Worm (Caenorhabditis elegans): ENCODE data around the gene coel-1.
A peak's percentile ranks its signal among the peaks of the same experiment; 100 is the strongest.

coel-1 gene

DNA sequence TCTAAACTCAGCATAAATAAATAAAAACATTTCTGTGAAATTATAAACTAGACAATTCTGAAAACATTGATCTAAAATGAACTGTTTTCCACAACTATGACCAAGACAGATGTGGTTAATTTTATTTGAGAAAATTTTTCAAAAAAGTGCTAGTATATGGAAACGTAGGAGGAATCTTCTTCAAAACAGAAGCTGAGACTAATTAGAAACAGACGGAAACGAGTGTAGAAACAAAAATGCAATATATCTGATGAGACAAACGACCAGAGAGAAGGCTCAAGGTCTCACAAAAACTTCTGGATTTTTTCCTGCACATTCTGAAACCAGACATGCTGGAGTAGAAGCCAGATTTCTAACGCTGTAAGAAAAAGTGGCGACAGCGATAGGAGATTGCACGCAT is 30.5 kb downstream of the coel-1 start:
- TF ChIP-seq fkh-4 (tag; optimal IDR thresholded peaks at IDR 0.05; ENCODE audit: borderline replicate concordance) (peak; percentile 86), dsc-1 (tag; optimal IDR thresholded peaks at IDR 0.05) (peak; percentile 96), ceh-90 (tag; optimal IDR thresholded peaks at IDR 0.05) (no peak)

DNA sequence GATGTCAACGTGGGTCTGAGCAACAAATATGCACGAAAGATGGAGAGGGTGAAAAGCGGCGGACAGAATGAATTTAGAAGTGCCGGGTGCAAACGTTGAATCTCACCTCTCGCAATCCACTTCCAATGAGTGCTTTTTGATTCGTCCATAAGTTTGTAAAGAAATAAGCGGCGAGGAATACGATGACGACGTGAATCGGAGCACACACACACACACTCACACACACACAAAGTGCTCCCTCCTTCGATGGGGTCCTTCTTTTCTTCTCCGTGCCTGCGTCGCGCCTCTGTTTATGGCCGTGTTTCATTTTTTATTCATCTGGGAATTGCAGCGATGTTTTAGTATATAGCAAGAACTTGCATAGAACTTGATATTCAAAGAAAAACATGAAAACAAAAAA is 32.0 kb downstream of the coel-1 start, which contains the start of gene paf-2:
TSS of gene paf-2 (minus strand) at position 290 of the 400 bp plus-strand sequence.
- no peak for TF ChIP-seq lin-35 (GFP tag; optimal IDR thresholded peaks at IDR 0.05)
- TF ChIP-seq fkh-10 (GFP tag; optimal IDR thresholded peaks at IDR 0.05), result peak; percentile 66
- TF ChIP-seq unc-30 (tag; optimal IDR thresholded peaks at IDR 0.05), result no peak
- no peak for TF ChIP-seq ces-1 (GFP tag; optimal IDR thresholded peaks at IDR 0.05)
- TF ChIP-seq nhr-12 (tag; optimal IDR thresholded peaks at IDR 0.05), result no peak
- no peak for TF ChIP-seq sup-37 (GFP tag; optimal IDR thresholded peaks at IDR 0.05)
- no peak for TF ChIP-seq irx-1 (tag; optimal IDR thresholded peaks at IDR 0.05)
- TF ChIP-seq unc-98 (GFP tag; IDR thresholded peaks at IDR 0.05), result no peak
- TF ChIP-seq efl-1 (optimal IDR thresholded peaks at IDR 0.05), result no peak
- peak in 1 of 2 experiments; percentile 78 for TF ChIP-seq efl-1 (GFP tag; optimal IDR thresholded peaks at IDR 0.05 in 1 of 2)
- peak in 1 of 3 experiments; percentile 19 for TF ChIP-seq ceh-82 (tag; optimal IDR thresholded peaks at IDR 0.05)
- TF ChIP-seq hlh-4 (tag; optimal IDR thresholded peaks at IDR 0.05), result no peak
- TF ChIP-seq mep-1 (tag; optimal IDR thresholded peaks at IDR 0.05), result no peak
- TF ChIP-seq nhr-71 (tag; optimal IDR thresholded peaks at IDR 0.05), result no peak
- TF ChIP-seq xbp-1 (tag; optimal IDR thresholded peaks at IDR 0.05), result no peak
- no peak for TF ChIP-seq tlp-1 (tag; optimal IDR thresholded peaks at IDR 0.05)
- TF ChIP-seq blmp-1 (tag; optimal IDR thresholded peaks at IDR 0.05), result no peak
- TF ChIP-seq lin-13 (GFP tag; optimal IDR thresholded peaks at IDR 0.05), result no peak
- peak; percentile 59 for TF ChIP-seq lin-14 (GFP tag; optimal IDR thresholded peaks at IDR 0.05)
- TF ChIP-seq C34B4.2 (tag; optimal IDR thresholded peaks at IDR 0.05), result no peak
- peak; percentile 17 for TF ChIP-seq aly-2 (tag; optimal IDR thresholded peaks at IDR 0.05)
- no peak for TF ChIP-seq nhr-76 (tag; optimal IDR thresholded peaks at IDR 0.05)
- TF ChIP-seq lin-15B (tag; optimal IDR thresholded peaks at IDR 0.05), result no peak
- no peak for TF ChIP-seq C04F5.9 (tag; optimal IDR thresholded peaks at IDR 0.05)
- no peak for TF ChIP-seq hpl-2 (GFP tag; optimal IDR thresholded peaks at IDR 0.05)

DNA sequence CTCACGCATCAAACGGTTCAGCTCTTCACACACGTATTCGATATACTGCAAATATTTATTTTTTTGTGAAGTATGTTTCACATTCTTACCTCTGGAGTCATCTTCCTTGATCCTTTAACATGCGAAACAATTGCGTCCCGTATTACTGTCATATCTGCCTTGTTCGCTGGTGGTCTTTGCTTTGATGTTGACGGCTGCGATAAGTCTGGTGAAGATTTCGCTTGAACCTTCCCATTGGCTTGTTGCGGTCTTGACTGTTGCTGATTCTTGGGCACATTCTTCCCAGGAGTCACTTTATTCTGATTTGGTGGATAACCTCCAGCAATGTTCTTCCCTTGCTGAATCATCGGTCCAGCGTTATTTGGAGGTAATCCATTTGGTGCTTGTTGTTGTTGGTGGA is 37.7 kb downstream of the coel-1 start:
- TF ChIP-seq mab-9 (GFP tag; IDR thresholded peaks at IDR 0.05) (no peak), pag-3 (tag; optimal IDR thresholded peaks at IDR 0.05; ENCODE audit: borderline replicate concordance, insufficient read depth) (no peak), C16A3.4 (tag; optimal IDR thresholded peaks at IDR 0.05) (no peak), tbx-2 (tag; optimal IDR thresholded peaks at IDR 0.05) (no peak), elt-2 (tag; optimal IDR thresholded peaks at IDR 0.05) (no peak), sup-37 (GFP tag; optimal IDR thresholded peaks at IDR 0.05) (no peak), unc-86 (tag; optimal IDR thresholded peaks at IDR 0.05) (no peak), fkh-8 (tag; optimal IDR thresholded peaks at IDR 0.05) (no peak), nhr-20 (tag; optimal IDR thresholded peaks at IDR 0.05) (no peak), ceh-8 (GFP tag; optimal IDR thresholded peaks at IDR 0.05) (no peak), unc-130 (tag; optimal IDR thresholded peaks at IDR 0.05) (no peak), dpl-1 (GFP tag; optimal IDR thresholded peaks at IDR 0.05) (no peak), ceh-88 (GFP tag; IDR thresholded peaks at IDR 0.05) (no peak), egl-27 (tag; optimal IDR thresholded peaks at IDR 0.05) (no peak)
